Fruit fly (Drosophila melanogaster) whole organism, embryonic: ENCODE measurements around the gene APC4.

Source experiments
- Abd-B ChIP-seq: fragments of 200-800 bp; sonication (Bioruptor generic); optimal IDR thresholded peaks from 2 replicates; lab custom pipeline; 2018; ENCODE audit warnings: missing biosample characterization, mild to moderate bottlenecking, missing genetic modification characterization, moderate library complexity
- B-H1 ChIP-seq: fragments of 200-800 bp; sonication (Bioruptor generic); IDR thresholded peaks from 3 replicates; pipeline ENCODE4 v1.3.6; 2022; ENCODE audit warnings: missing biosample characterization, missing genetic modification characterization
- CG10321 ChIP-seq: fragments of 200-800 bp; sonication (Bioruptor generic); IDR thresholded peaks from 2 replicates; pipeline ENCODE4 v1.3.6; 2022; ENCODE audit warnings: missing biosample characterization, missing genetic modification characterization
- CG10366 ChIP-seq: fragments of 200-800 bp; sonication (Bioruptor generic); IDR thresholded peaks from 2 replicates; pipeline ENCODE4 v1.3.6; 2022; ENCODE audit warnings: missing biosample characterization, missing genetic modification characterization
- CG10431 ChIP-seq: fragments of 200-800 bp; sonication (Bioruptor generic); optimal IDR thresholded peaks from 3 replicates; lab custom pipeline; 2018; ENCODE audit warnings: missing biosample characterization, mild to moderate bottlenecking, missing genetic modification characterization
- CG11247 ChIP-seq: fragments of 200-800 bp; sonication (Bioruptor generic); IDR thresholded peaks from 2 replicates; pipeline ENCODE4 v1.3.6; 2022; ENCODE audit warnings: missing biosample characterization, missing genetic modification characterization
- CG11696 ChIP-seq: fragments of 200-800 bp; sonication (Bioruptor generic); IDR thresholded peaks from 2 replicates; pipeline ENCODE4 v1.3.6; 2022; ENCODE audit warnings: missing biosample characterization, missing genetic modification characterization
- CG14860 ChIP-seq: fragments of 200-800 bp; sonication (Bioruptor generic); IDR thresholded peaks from 3 replicates; pipeline ENCODE4 v1.3.6; 2022; ENCODE audit warnings: missing biosample characterization, missing genetic modification characterization; ENCODE audit not compliant: partially characterized antibody
- CG30020 ChIP-seq: fragments of 200-800 bp; optimal IDR thresholded peaks from 2 replicates; lab custom pipeline; 2019; ENCODE audit warnings: missing biosample characterization, mild to moderate bottlenecking, missing genetic modification characterization, moderate library complexity
- CG4282 ChIP-seq: fragments of 200-800 bp; sonication (Bioruptor generic); optimal IDR thresholded peaks from 2 replicates; lab custom pipeline; 2016; ENCODE audit warnings: missing biosample characterization, missing genetic modification characterization
- CG4707 ChIP-seq: fragments of 200-800 bp; sonication (Bioruptor generic); optimal IDR thresholded peaks from 2 replicates; lab custom pipeline; 2018; ENCODE audit warnings: missing biosample characterization, mild to moderate bottlenecking, missing genetic modification characterization, moderate library complexity
- CG6854 ChIP-seq: fragments of 200-800 bp; sonication (Bioruptor generic); optimal IDR thresholded peaks from 3 replicates; lab custom pipeline; 2017; ENCODE audit warnings: missing biosample characterization, mild to moderate bottlenecking, missing genetic modification characterization
- CG7839 ChIP-seq: fragments of 200-800 bp; sonication (Bioruptor generic); optimal IDR thresholded peaks from 3 replicates; lab custom pipeline; 2018; ENCODE audit warnings: missing biosample characterization, mild to moderate bottlenecking, missing genetic modification characterization, moderate library complexity
- CG8281 ChIP-seq: fragments of 200-800 bp; sonication (Bioruptor generic); optimal IDR thresholded peaks from 2 replicates; lab custom pipeline; 2018; ENCODE audit warnings: missing biosample characterization, mild to moderate bottlenecking, missing genetic modification characterization, moderate library complexity
- CG8359 ChIP-seq: fragments of 200-800 bp; sonication (Bioruptor generic); optimal IDR thresholded peaks from 2 replicates; lab custom pipeline; 2017; ENCODE audit warnings: missing biosample characterization, mild to moderate bottlenecking, missing genetic modification characterization, borderline replicate concordance
- CG9797 ChIP-seq: fragments of 200-800 bp; sonication (Bioruptor generic); optimal IDR thresholded peaks from 3 replicates; lab custom pipeline; 2018; ENCODE audit warnings: missing biosample characterization, mild to moderate bottlenecking, missing genetic modification characterization
- CG9876 ChIP-seq: fragments of 200-800 bp; sonication (Bioruptor generic); optimal IDR thresholded peaks from 2 replicates; lab custom pipeline; 2016; ENCODE audit warnings: missing biosample characterization, missing genetic modification characterization
- E2f2 ChIP-seq: fragments of 200-800 bp; sonication (Bioruptor generic); IDR thresholded peaks from 2 replicates; pipeline ENCODE4 v1.3.6; 2022; ENCODE audit warnings: missing biosample characterization, missing genetic modification characterization
- ERR ChIP-seq: fragments of 200-800 bp; sonication (Bioruptor generic); optimal IDR thresholded peaks from 2 replicates; lab custom pipeline; 2016; ENCODE audit warnings: missing biosample characterization, missing genetic modification characterization
- Fer3 ChIP-seq: fragments of 200-800 bp; sonication (Bioruptor generic); optimal IDR thresholded peaks from 2 replicates; lab custom pipeline; 2018; ENCODE audit warnings: missing biosample characterization, mild to moderate bottlenecking, missing genetic modification characterization, moderate library complexity
- HLH3B ChIP-seq: fragments of 200-800 bp; sonication (Bioruptor generic); IDR thresholded peaks from 2 replicates; pipeline ENCODE4 v1.3.6; 2022; ENCODE audit warnings: missing biosample characterization, missing genetic modification characterization
- HLH4C ChIP-seq: fragments of 200-800 bp; sonication (Bioruptor generic); IDR thresholded peaks from 3 replicates; pipeline ENCODE4 v1.3.6; 2022; ENCODE audit warnings: missing biosample characterization, missing genetic modification characterization; ENCODE audit not compliant: partially characterized antibody
- Hr51 ChIP-seq, 2 experiments: fragments of 200-800 bp; sonication (Bioruptor generic); optimal IDR thresholded peaks; 2 replicates in 1 of 2; 3 replicates in 1 of 2; lab custom pipeline; 2016 to 2018; ENCODE audit warnings: missing biosample characterization in 2 of 2, missing genetic modification characterization in 2 of 2, mild to moderate bottlenecking in 1 of 2, moderate library complexity in 1 of 2
- Hr78 ChIP-seq, 2 experiments: fragments of 200-800 bp in 1 of 2; fragments of >200 bp in 1 of 2; sonication (Bioruptor generic) in 1 of 2; optimal IDR thresholded peaks; 2 replicates each; lab custom pipeline; 2017 to 2019; ENCODE audit warnings: missing biosample characterization in 2 of 2, missing genetic modification characterization in 2 of 2, mild to moderate bottlenecking in 1 of 2, moderate library complexity in 1 of 2
- Kr ChIP-seq: fragments of 200-800 bp; sonication (Bioruptor generic); optimal IDR thresholded peaks from 2 replicates; lab custom pipeline; 2017; ENCODE audit warnings: missing biosample characterization, mild to moderate bottlenecking, missing genetic modification characterization
- Lim3 ChIP-seq: fragments of 200-800 bp; sonication (Bioruptor generic); IDR thresholded peaks from 2 replicates; pipeline ENCODE4 v1.3.6; 2022; ENCODE audit warnings: missing biosample characterization, missing genetic modification characterization
- Mes4 ChIP-seq: fragments of 200-800 bp; sonication (Bioruptor generic); optimal IDR thresholded peaks from 2 replicates; lab custom pipeline; 2016; ENCODE audit warnings: missing biosample characterization, missing genetic modification characterization
- Mrtf ChIP-seq: fragments of 200-800 bp; sonication (Bioruptor generic); IDR thresholded peaks from 3 replicates; pipeline ENCODE4 v1.3.6; 2022; ENCODE audit warnings: missing biosample characterization, missing genetic modification characterization
- NC2β ChIP-seq: fragments of 200-800 bp; sonication (Bioruptor generic); optimal IDR thresholded peaks from 2 replicates; lab custom pipeline; 2016; ENCODE audit warnings: missing biosample characterization, missing genetic modification characterization
- Rfx ChIP-seq: fragments of 200-800 bp; sonication (Bioruptor generic); IDR thresholded peaks from 2 replicates; pipeline ENCODE4 v1.3.6; 2022; ENCODE audit warnings: missing biosample characterization, missing genetic modification characterization
- Side ChIP-seq: fragments of 200-800 bp; sonication (Bioruptor generic); optimal IDR thresholded peaks from 2 replicates; lab custom pipeline; 2016; ENCODE audit warnings: missing biosample characterization, missing genetic modification characterization
- Sox100B ChIP-seq: fragments of 200-800 bp; sonication (Bioruptor generic); optimal IDR thresholded peaks from 3 replicates; lab custom pipeline; 2018; ENCODE audit warnings: missing biosample characterization, mild to moderate bottlenecking, missing genetic modification characterization
- Xrp1 ChIP-seq: fragments of 200-800 bp; sonication (Bioruptor generic); IDR thresholded peaks from 2 replicates; pipeline ENCODE4 v1.3.6; 2022; ENCODE audit warnings: missing biosample characterization, missing genetic modification characterization
- bowl ChIP-seq: fragments of 200-800 bp; sonication (Bioruptor generic); IDR thresholded peaks from 2 replicates; pipeline ENCODE4 v1.3.6; 2022; ENCODE audit warnings: missing biosample characterization, missing genetic modification characterization
- bsh ChIP-seq, 2 experiments: fragments of 200-800 bp; sonication (Bioruptor generic); optimal IDR thresholded peaks; 2 replicates each; lab custom pipeline; 2017 to 2018; ENCODE audit warnings: mild to moderate bottlenecking in 2 of 2, missing biosample characterization in 2 of 2, missing genetic modification characterization in 2 of 2, moderate library complexity in 1 of 2
- dati ChIP-seq: fragments of 200-800 bp; sonication (Bioruptor generic); IDR thresholded peaks from 2 replicates; pipeline ENCODE4 v1.3.6; 2022; ENCODE audit warnings: missing biosample characterization, missing genetic modification characterization
- dysf ChIP-seq: fragments of 200-800 bp; sonication (Bioruptor generic); IDR thresholded peaks from 3 replicates; pipeline ENCODE4 v1.3.6; 2022; ENCODE audit warnings: missing biosample characterization, missing genetic modification characterization
- emc ChIP-seq: fragments of 200-800 bp; sonication (Bioruptor generic); optimal IDR thresholded peaks from 2 replicates; lab custom pipeline; 2016; ENCODE audit warnings: missing biosample characterization, missing genetic modification characterization
- ems ChIP-seq: fragments of 200-800 bp; sonication (Bioruptor generic); optimal IDR thresholded peaks from 3 replicates; lab custom pipeline; 2016; ENCODE audit warnings: missing biosample characterization, missing genetic modification characterization
- fu2 ChIP-seq: fragments of 200-800 bp; sonication (Bioruptor generic); optimal IDR thresholded peaks from 2 replicates; lab custom pipeline; 2016; ENCODE audit warnings: missing biosample characterization, missing genetic modification characterization
- grn ChIP-seq: fragments of 200-800 bp; sonication (Bioruptor generic); optimal IDR thresholded peaks from 3 replicates; lab custom pipeline; 2017; ENCODE audit warnings: missing biosample characterization, missing genetic modification characterization
- gsb ChIP-seq: fragments of 200-800 bp; sonication (Bioruptor generic); IDR thresholded peaks from 2 replicates; pipeline ENCODE4 v1.3.6; 2022; ENCODE audit warnings: missing biosample characterization, missing genetic modification characterization
- gsb-n ChIP-seq: fragments of 200-800 bp; sonication (Bioruptor generic); optimal IDR thresholded peaks from 3 replicates; lab custom pipeline; 2018; ENCODE audit warnings: missing biosample characterization, mild to moderate bottlenecking, missing genetic modification characterization
- kay ChIP-seq: fragments of 200-800 bp; sonication (Bioruptor generic); optimal IDR thresholded peaks from 2 replicates; lab custom pipeline; 2016; ENCODE audit warnings: missing biosample characterization, missing genetic modification characterization
- nerfin-2 ChIP-seq: fragments of 200-800 bp; sonication (Bioruptor generic); IDR thresholded peaks from 2 replicates; pipeline ENCODE4 v1.3.6; 2022; ENCODE audit warnings: missing biosample characterization, missing genetic modification characterization; ENCODE audit not compliant: partially characterized antibody
- pnt ChIP-seq: fragments of 200-800 bp; sonication (Bioruptor generic); optimal IDR thresholded peaks from 3 replicates; lab custom pipeline; 2016; ENCODE audit warnings: missing biosample characterization, missing genetic modification characterization
- ro ChIP-seq: fragments of 200-800 bp; sonication (Bioruptor generic); IDR thresholded peaks from 2 replicates; pipeline ENCODE4 v1.3.6; 2022; ENCODE audit warnings: missing biosample characterization, missing genetic modification characterization
- sr ChIP-seq: fragments of 200-800 bp; sonication (Bioruptor generic); IDR thresholded peaks from 3 replicates; pipeline ENCODE4 v1.3.6; 2022; ENCODE audit warnings: missing biosample characterization, missing genetic modification characterization
- stwl ChIP-seq: fragments of 200-800 bp; sonication (Bioruptor generic); optimal IDR thresholded peaks from 3 replicates; lab custom pipeline; 2018; ENCODE audit warnings: missing biosample characterization, mild to moderate bottlenecking, missing genetic modification characterization, moderate library complexity
- trh ChIP-seq: fragments of 200-800 bp; sonication (Bioruptor generic); optimal IDR thresholded peaks from 2 replicates; lab custom pipeline; 2016; ENCODE audit warnings: missing biosample characterization, missing genetic modification characterization
- wor ChIP-seq: fragments of 200-800 bp; sonication (Bioruptor generic); IDR thresholded peaks from 2 replicates; pipeline ENCODE4 v1.3.6; 2022; ENCODE audit warnings: missing biosample characterization, missing genetic modification characterization

The APC4 gene

DNA sequence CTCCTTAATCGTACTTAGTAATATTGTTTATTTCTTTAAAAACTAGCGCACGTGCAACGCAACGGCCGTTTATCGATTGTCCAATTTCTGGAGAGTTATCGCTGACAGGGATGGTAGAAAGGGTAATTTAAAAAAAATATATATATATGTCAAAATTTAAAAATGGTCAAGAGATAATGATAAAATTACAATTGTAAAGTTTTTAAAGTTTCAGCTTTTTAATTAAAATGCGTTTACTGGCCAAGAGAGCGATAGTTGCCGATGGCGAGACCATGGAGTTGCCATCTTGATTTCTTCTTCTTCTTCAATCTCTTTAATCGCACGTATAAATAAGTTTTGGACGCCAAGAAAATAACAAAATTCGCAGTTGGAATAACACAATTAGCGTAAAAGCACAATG is 1.8 kb upstream of the APC4 start, which contains the start of the genes CG7246 and HP1b (continued):
- no peak for TF ChIP-seq pnt (GFP tag; lab: Kevin White, UChicago)
- TF ChIP-seq Mes4 (GFP tag; lab: Kevin White, UChicago) = no peak
- TF ChIP-seq ro (GFP tag; lab: Robert Waterston, UW) = no peak
- TF ChIP-seq Kr (GFP tag; lab: Kevin White, UChicago) = no peak
- TF ChIP-seq wor (GFP tag; lab: Robert Waterston, UW) = peak; percentile 36; the same call in 1 of the 2 replicates
- peak; percentile 74 for TF ChIP-seq Fer3 (tag; lab: Kevin White, UChicago)
- TF ChIP-seq CG11247 (GFP tag; lab: Robert Waterston, UW) = peak; percentile 71
- peak; percentile 33 for TF ChIP-seq fu2 (GFP tag; lab: Kevin White, UChicago)
- 0 out of 2 replicates have a peak, but pooled peaks have one; percentile 50 for TF ChIP-seq bowl (GFP tag; lab: Robert Waterston, UW)
- peak; percentile 4 for TF ChIP-seq CG10431
- no peak for TF ChIP-seq CG4707 (GFP tag; lab: Kevin White, UChicago)
- peak; percentile 86 for TF ChIP-seq Rfx (GFP tag; lab: Robert Waterston, UW)
- peak; percentile 68 for TF ChIP-seq HLH3B (GFP tag; lab: Robert Waterston, UW)
- TF ChIP-seq CG4282 (GFP tag; lab: Kevin White, UChicago) = no peak
- TF ChIP-seq CG11696 (GFP tag; lab: Robert Waterston, UW) = peak; percentile 53
- TF ChIP-seq CG10321 (GFP tag; lab: Robert Waterston, UW) = no peak
- TF ChIP-seq Sox100B (GFP tag; lab: Kevin White, UChicago) = peak; percentile 44
- TF ChIP-seq CG8359 (GFP tag; lab: Kevin White, UChicago) = no peak
- TF ChIP-seq gsb-n (tag; lab: Kevin White, UChicago) = peak; percentile 42
- no peak for TF ChIP-seq gsb (GFP tag; lab: Robert Waterston, UW)
- TF ChIP-seq CG9876 (GFP tag; lab: Kevin White, UChicago) = no peak
- no peak for TF ChIP-seq sr (GFP tag; lab: Robert Waterston, UW)
- peak in 1 of 2 experiments; percentile 76 for TF ChIP-seq bsh (GFP tag; optimal IDR thresholded peaks at IDR 0.05; lab: Kevin White, UChicago)
- TF ChIP-seq B-H1 = peak; percentile 65
- TF ChIP-seq NC2β (GFP tag; lab: Kevin White, UChicago) = no peak
- peak; percentile 59 for TF ChIP-seq ems
- peak; percentile 40 for TF ChIP-seq trh (GFP tag; lab: Kevin White, UChicago)
- peak; percentile 66 for TF ChIP-seq nerfin-2 (GFP tag; lab: Robert Waterston, UW)
- peak; percentile 67 for TF ChIP-seq HLH4C (GFP tag; lab: Robert Waterston, UW)
- TF ChIP-seq Xrp1 (GFP tag; lab: Robert Waterston, UW) = peak; percentile 87
- TF ChIP-seq stwl = peak; percentile 44
- no peak for TF ChIP-seq Side (GFP tag; lab: Kevin White, UChicago)
- TF ChIP-seq CG6854 (GFP tag; lab: Kevin White, UChicago) = no peak
- no peak for TF ChIP-seq Hr78 (GFP tag; optimal IDR thresholded peaks at IDR 0.05; lab: Kevin White, UChicago)
- peak; percentile 27 for TF ChIP-seq kay (GFP tag; lab: Kevin White, UChicago)
- peak; percentile 68 for TF ChIP-seq CG10366 (GFP tag; lab: Robert Waterston, UW)
- TF ChIP-seq emc (GFP tag; lab: Kevin White, UChicago) = no peak
- TF ChIP-seq Hr51 (GFP tag; optimal IDR thresholded peaks at IDR 0.05; lab: Kevin White, UChicago) = peak; percentile 38 to 61
- peak; percentile 72 for TF ChIP-seq Abd-B
- peak; percentile 8; the same call in 1 of the 3 replicates for TF ChIP-seq Mrtf (GFP tag; lab: Robert Waterston, UW)
- no peak for TF ChIP-seq CG9797 (GFP tag; lab: Kevin White, UChicago)
- TF ChIP-seq Lim3 (GFP tag; lab: Robert Waterston, UW) = 0 out of 2 replicates have a peak, but pooled peaks have one; percentile 13
- TF ChIP-seq ERR (GFP tag; lab: Kevin White, UChicago) = no peak
- peak; percentile 69 for TF ChIP-seq CG7839 (tag; lab: Kevin White, UChicago)
- TF ChIP-seq grn (GFP tag; lab: Kevin White, UChicago) = no peak
- TF ChIP-seq E2f2 (GFP tag; lab: Robert Waterston, UW) = peak; percentile 67
- peak; percentile 14 for TF ChIP-seq CG8281 (tag; lab: Kevin White, UChicago)
- TF ChIP-seq CG30020 (tag; lab: Kevin White, UChicago) = peak; percentile 67
- peak; percentile 71 for TF ChIP-seq CG14860 (GFP tag; lab: Robert Waterston, UW)
- TF ChIP-seq dysf (GFP tag; lab: Robert Waterston, UW) = peak; percentile 74
- TF ChIP-seq dati (GFP tag; lab: Robert Waterston, UW) = 0 out of 2 replicates have a peak, but pooled peaks have one; percentile 29
